Worm (Caenorhabditis elegans) whole organism, midembryonic: ENCODE results near the gene fbxa-63.

Source experiments
- T22C8.4 ChIP-seq: fragments of 200-800 bp; sonication (Bioruptor generic); IDR thresholded peaks from 2 replicates; pipeline ENCODE4 v1.3.6; 2022; ENCODE audit warnings: missing genetic modification characterization, missing compliant biosample characterization
- cog-1 ChIP-seq: sonication (generic microtip); optimal IDR thresholded peaks from 2 replicates; lab custom pipeline; 2016; ENCODE audit warnings: missing genetic modification characterization, missing compliant biosample characterization
- flt-1 ChIP-seq: fragments of 200-800 bp; sonication (Bioruptor generic); IDR thresholded peaks from 2 replicates; pipeline ENCODE4 v1.3.6; 2022; ENCODE audit warnings: missing genetic modification characterization, missing compliant biosample characterization
- ztf-23 ChIP-seq: fragments of 200-800 bp; sonication (Bioruptor generic); IDR thresholded peaks from 2 replicates; pipeline ENCODE4 v1.3.6; 2022; ENCODE audit warnings: missing genetic modification reagents, missing genetic modification characterization, missing compliant biosample characterization

DNA sequence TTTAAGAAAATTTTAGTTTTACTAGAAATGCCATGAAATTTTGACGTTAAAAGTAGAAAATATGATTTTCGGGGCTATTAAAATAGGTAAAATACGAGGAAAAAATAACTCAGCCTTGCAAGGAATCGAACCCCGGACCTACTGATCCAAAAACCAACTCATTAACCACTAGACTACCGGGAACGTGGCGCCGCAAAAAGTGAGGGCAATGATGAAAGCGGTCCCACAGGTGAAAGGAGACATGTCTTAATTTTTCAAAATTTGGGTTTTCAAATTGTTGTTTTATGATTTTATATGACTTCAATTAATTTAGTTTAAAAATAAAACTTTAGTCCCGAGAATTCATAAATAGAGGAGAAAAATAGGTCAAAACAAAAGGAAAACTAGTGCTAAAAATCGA, 12.6 kb upstream of the fbxa-63 start:
- TF ChIP-seq flt-1 (GFP tag; lab: Robert Waterston, UW), result no peak
- no peak for TF ChIP-seq T22C8.4 (GFP tag; lab: Robert Waterston, UW)
- no peak for TF ChIP-seq cog-1
- no peak for TF ChIP-seq ztf-23 (GFP tag; lab: Robert Waterston, UW)
